Worm (Caenorhabditis elegans) whole organism, L1 larva: ENCODE data around the gene rle-1.

ENCODE experiments used
- aly-2 ChIP-seq: fragments of 150-350 bp; optimal IDR thresholded peaks from 2 replicates; lab custom pipeline; 2014; ENCODE audit warnings: missing biosample characterization, missing genetic modification characterization
- ceh-63 ChIP-seq: fragments of 200-800 bp; sonication (Bioruptor generic); optimal IDR thresholded peaks from 2 replicates; lab custom pipeline; 2018; ENCODE audit warnings: mild to moderate bottlenecking, missing genetic modification characterization, missing compliant biosample characterization
- efl-3 ChIP-seq: fragments of 200-800 bp; sonication (Bioruptor generic); optimal IDR thresholded peaks from 2 replicates; lab custom pipeline; 2018; ENCODE audit warnings: mild to moderate bottlenecking, missing genetic modification characterization, missing compliant biosample characterization
- fkh-4 ChIP-seq: sonication (generic microtip); optimal IDR thresholded peaks from 2 replicates; lab custom pipeline; 2016; ENCODE audit warnings: missing compliant biosample characterization, missing genetic modification characterization, borderline replicate concordance
- hlh-4 ChIP-seq: sonication (generic microtip); optimal IDR thresholded peaks from 2 replicates; lab custom pipeline; 2016; ENCODE audit warnings: mild to moderate bottlenecking, missing genetic modification characterization, missing compliant biosample characterization
- jun-1 ChIP-seq: fragments of 150-350 bp; optimal IDR thresholded peaks from 2 replicates; lab custom pipeline; 2014; ENCODE audit warnings: missing biosample characterization, missing genetic modification reagents, missing genetic modification characterization
- lin-14 ChIP-seq: fragments of 200-800 bp; sonication (Bioruptor generic); optimal IDR thresholded peaks from 2 replicates; lab custom pipeline; 2018; ENCODE audit warnings: mild to moderate bottlenecking, missing genetic modification characterization, moderate library complexity, missing compliant biosample characterization
- mdl-1 ChIP-seq, 2 experiments: fragments of 150-350 bp; optimal IDR thresholded peaks; 2 replicates each; lab custom pipeline; 2014 to 2017; ENCODE audit warnings: missing biosample characterization in 2 of 2, missing genetic modification characterization in 2 of 2, inconsistent platforms in 1 of 2
- mep-1 ChIP-seq: fragments of 150-350 bp; optimal IDR thresholded peaks from 2 replicates; lab custom pipeline; 2014; ENCODE audit warnings: missing biosample characterization, missing genetic modification characterization
- nhr-11 ChIP-seq: fragments of 150-350 bp; optimal IDR thresholded peaks from 2 replicates; lab custom pipeline; 2014; ENCODE audit warnings: missing biosample characterization, missing genetic modification characterization
- nhr-19 ChIP-seq: fragments of 200-800 bp; sonication (Bioruptor generic); conservative IDR thresholded peaks from 2 replicates; pipeline ENCODE4 v1.3.6; 2022; ENCODE audit warnings: missing genetic modification characterization, missing compliant biosample characterization
- nhr-90 ChIP-seq: sonication (generic microtip); optimal IDR thresholded peaks from 2 replicates; lab custom pipeline; 2016; ENCODE audit warnings: mild to moderate bottlenecking, missing genetic modification characterization, missing compliant biosample characterization; ENCODE audit not compliant: poor library complexity
- skn-1 ChIP-seq: fragments of 150-350 bp; optimal IDR thresholded peaks from 2 replicates; lab custom pipeline; 2014; ENCODE audit warnings: missing biosample characterization, missing genetic modification characterization

DNA sequence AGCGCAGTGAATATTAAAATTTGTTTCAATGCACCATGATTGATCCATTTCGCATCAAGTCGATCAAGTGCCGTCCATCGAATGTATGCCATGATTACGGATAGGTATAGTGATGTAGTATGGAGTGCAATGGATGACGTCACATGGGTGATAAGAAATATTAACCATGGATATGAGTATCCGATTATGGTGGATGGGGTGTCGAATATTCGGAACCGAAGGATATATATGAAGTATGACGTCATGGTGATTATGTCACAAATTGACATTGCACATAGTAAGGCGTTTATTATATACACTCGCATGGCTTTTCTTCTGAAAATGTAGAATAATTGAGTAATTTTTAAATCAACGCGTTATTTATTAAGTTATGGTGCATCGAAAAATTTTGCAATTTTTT lies 58.0 kb downstream of the rle-1 start:
- no peak for TF ChIP-seq lin-14 (GFP tag; lab: Kevin White, UChicago)
- no peak for TF ChIP-seq mep-1 (tag; lab: Kevin White, UChicago)
- no peak for TF ChIP-seq fkh-4
- no peak for TF ChIP-seq nhr-11 (tag; lab: Kevin White, UChicago)
- no peak for TF ChIP-seq jun-1 (tag; lab: Kevin White, UChicago)
- TF ChIP-seq nhr-90 (tag; lab: Kevin White, UChicago) = no peak
- no peak for TF ChIP-seq aly-2 (tag; lab: Kevin White, UChicago)
- no peak for TF ChIP-seq ceh-63 (GFP tag; lab: Kevin White, UChicago)
- TF ChIP-seq hlh-4 (tag; lab: Kevin White, UChicago) = no peak
- no peak for TF ChIP-seq nhr-19
- TF ChIP-seq mdl-1 (tag; optimal IDR thresholded peaks at IDR 0.05; lab: Kevin White, UChicago) = no peak
- no peak for TF ChIP-seq efl-3 (GFP tag; lab: Kevin White, UChicago)
- no peak for TF ChIP-seq skn-1 (tag; lab: Kevin White, UChicago)
